Fruit fly (Drosophila melanogaster): ENCODE results near the gene RecQ5.

Gene RecQ5

DNA sequence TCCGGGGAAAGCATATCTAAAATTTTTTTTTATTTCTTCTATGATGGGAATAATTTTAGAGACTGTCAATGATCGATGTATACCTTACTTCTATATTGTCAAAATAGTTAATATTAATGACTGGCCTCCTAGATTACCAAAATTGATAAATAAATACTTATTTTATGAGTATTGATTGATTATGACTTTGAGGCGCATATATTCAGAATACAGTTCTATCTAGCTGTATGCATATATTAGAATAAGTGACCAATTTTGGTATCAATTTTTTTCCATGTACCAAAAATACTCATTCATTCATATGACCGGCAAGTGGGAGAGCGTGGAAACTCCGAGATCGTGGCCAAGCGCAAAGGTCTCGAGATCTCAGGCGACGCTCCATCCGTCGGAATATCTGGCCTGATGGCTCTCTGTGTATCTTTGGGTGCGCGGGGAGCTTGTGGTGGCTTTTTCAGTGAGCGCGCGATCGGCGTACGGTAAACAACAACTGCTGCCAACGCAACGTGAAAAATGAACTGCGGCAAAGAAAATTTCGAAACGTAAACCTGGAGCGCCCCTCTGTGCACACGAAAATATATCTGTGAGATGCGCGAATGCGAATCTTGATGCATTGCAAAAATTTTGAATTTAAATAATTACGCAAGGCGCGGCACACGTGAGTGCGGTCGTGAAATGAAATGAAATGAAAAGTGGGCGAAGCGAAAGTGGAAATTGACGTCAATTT lies 40.7 kb upstream of the RecQ5 start, which contains the start of the genes CG43121 and ome (continued):
- TF ChIP-seq sc (optimal IDR thresholded peaks at IDR 0.05) (no peak), sc (GFP tag; optimal IDR thresholded peaks at IDR 0.05) (no peak), C15 (GFP tag; IDR thresholded peaks at IDR 0.05) (no peak), CG9727 (GFP tag; optimal IDR thresholded peaks at IDR 0.05) (no peak), CG10565 (GFP tag; optimal IDR thresholded peaks at IDR 0.05) (no peak), Xbp1 (GFP tag; optimal IDR thresholded peaks at IDR 0.05) (peak; percentile 5), CG13775 (GFP tag; optimal IDR thresholded peaks at IDR 0.05) (no peak), CG30431 (GFP tag; optimal IDR thresholded peaks at IDR 0.05) (no peak), dpn (GFP tag; optimal IDR thresholded peaks at IDR 0.05) (no peak), CG2129 (GFP tag; IDR thresholded peaks at IDR 0.05; ENCODE audit: partially characterized antibody) (no peak), Dip3 (GFP tag; optimal IDR thresholded peaks at IDR 0.05) (no peak), zf30C (GFP tag; optimal IDR thresholded peaks at IDR 0.05) (no peak), caup (GFP tag; optimal IDR thresholded peaks at IDR 0.05; ENCODE audit: severe bottlenecking) (peak; percentile 62), CG10462 (GFP tag; optimal IDR thresholded peaks at IDR 0.05) (no peak), jing (GFP tag; optimal IDR thresholded peaks at IDR 0.05) (no peak), CG12236 (GFP tag; optimal IDR thresholded peaks at IDR 0.05) (no peak), peb (GFP tag; IDR thresholded peaks at IDR 0.05) (no peak), CG9215 (GFP tag; IDR thresholded peaks at IDR 0.05) (no peak), NfI (GFP tag; optimal IDR thresholded peaks at IDR 0.05) (peak; percentile 11), CG11560 (tag; IDR thresholded peaks at IDR 0.05) (no peak), CG18619 (GFP tag; optimal IDR thresholded peaks at IDR 0.05) (no peak), Atf-2 (GFP tag; optimal IDR thresholded peaks at IDR 0.05) (no peak), CG1792 (GFP tag; optimal IDR thresholded peaks at IDR 0.05) (no peak), abd-A (tag; optimal IDR thresholded peaks at IDR 0.05) (no peak), CG3065 (GFP tag; optimal IDR thresholded peaks at IDR 0.05) (no peak), zfh2 (GFP tag; optimal IDR thresholded peaks at IDR 0.05) (no peak), inv (GFP tag; IDR thresholded peaks at IDR 0.05; ENCODE audit: partially characterized antibody) (no peak), TFAM (GFP tag; optimal IDR thresholded peaks at IDR 0.05) (no peak), CG2120 (GFP tag; optimal IDR thresholded peaks at IDR 0.05) (peak; percentile 20), unc-4 (GFP tag; IDR thresholded peaks at IDR 0.05; ENCODE audit: partially characterized antibody) (no peak), shn (GFP tag; optimal IDR thresholded peaks at IDR 0.05) (peak; percentile 27), Hmx (GFP tag; optimal IDR thresholded peaks at IDR 0.05) (no peak), kni (GFP tag; optimal IDR thresholded peaks at IDR 0.05) (peak; percentile 3), fu2 (GFP tag; optimal IDR thresholded peaks at IDR 0.05) (no peak), CG16779 (GFP tag; IDR thresholded peaks at IDR 0.05) (0 out of 2 replicates have a peak, but pooled peaks have one; percentile 51), CG7372 (GFP tag; IDR thresholded peaks at IDR 0.05) (no peak), CG12391 (tag; optimal IDR thresholded peaks at IDR 0.05) (peak; percentile 39), sens (GFP tag) (peak; percentile 80), dmrt99B (tag; optimal IDR thresholded peaks at IDR 0.05) (peak; percentile 33), Six4 (GFP tag; optimal IDR thresholded peaks at IDR 0.05) (no peak), az2 (GFP tag; optimal IDR thresholded peaks at IDR 0.05) (peak; percentile 12), CG17186 (GFP tag; optimal IDR thresholded peaks at IDR 0.05) (no peak), MESR4 (GFP tag; optimal IDR thresholded peaks at IDR 0.05) (no peak), Atf6 (GFP tag; IDR thresholded peaks at IDR 0.05) (peak; percentile 62), z (GFP tag; IDR thresholded peaks at IDR 0.05) (peak; percentile 59; the same call in 1 of the 3 replicates), CG7556 (GFP tag; optimal IDR thresholded peaks at IDR 0.05) (no peak), CG14860 (GFP tag; IDR thresholded peaks at IDR 0.05; ENCODE audit: partially characterized antibody) (no peak), CG10274 (GFP tag; optimal IDR thresholded peaks at IDR 0.05) (no peak), Bdp1 (GFP tag; optimal IDR thresholded peaks at IDR 0.05) (peak; percentile 20), CG1647 (GFP tag; optimal IDR thresholded peaks at IDR 0.05) (no peak)
